Worm (Caenorhabditis elegans) whole organism, L4/young adult: Measurements from ENCODE around the gene C13F10.7.

Experiments used
- W03F9.2 ChIP-seq: fragments of 150-350 bp; optimal IDR thresholded peaks from 2 replicates; lab custom pipeline; 2014; ENCODE audit warnings: missing biosample characterization, missing genetic modification characterization
- him-1 ChIP-seq: sonication (generic microtip); optimal IDR thresholded peaks from 2 replicates; lab custom pipeline; 2016; ENCODE audit warnings: missing genotype, missing genetic modification reagents, missing genetic modification characterization, missing compliant biosample characterization

DNA sequence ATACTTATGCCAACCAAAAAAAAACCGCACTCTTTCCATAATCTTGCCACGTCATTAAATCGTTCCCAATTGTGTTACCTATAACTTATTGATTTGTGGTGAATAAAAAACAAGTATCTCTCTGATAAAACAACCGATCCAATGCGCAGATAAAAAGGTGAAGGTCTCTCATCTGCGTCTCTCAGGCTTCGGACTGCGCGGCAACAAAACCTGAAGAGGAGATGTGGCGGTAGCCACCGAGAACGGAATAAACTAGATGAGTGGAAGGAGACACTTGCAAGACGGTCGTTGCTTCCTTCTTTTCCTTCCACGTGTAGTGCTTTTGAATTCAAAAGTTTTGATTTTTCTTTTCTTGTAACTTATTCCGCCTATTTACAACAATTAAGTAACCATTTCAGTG, 1.9 kb upstream of the C13F10.7 start, which contains the start of gene fkb-3:
- TF ChIP-seq him-1 (no peak), W03F9.2 (no peak)
